Fruit fly (Drosophila melanogaster): ENCODE data around the gene oxt.

- no peak for TF ChIP-seq Snoo (tag; optimal IDR thresholded peaks at IDR 0.05)
- no peak for TF ChIP-seq CG14655 (GFP tag; optimal IDR thresholded peaks at IDR 0.05)
- no peak for TF ChIP-seq CG13204 (GFP tag; optimal IDR thresholded peaks at IDR 0.05)
- TF ChIP-seq EcR (GFP tag; optimal IDR thresholded peaks at IDR 0.05) = no peak
- TF ChIP-seq CG4496 (GFP tag; IDR thresholded peaks at IDR 0.05) = no peak
- no peak for TF ChIP-seq Pif1A (GFP tag; optimal IDR thresholded peaks at IDR 0.05)
- TF ChIP-seq CG8301 (tag; optimal IDR thresholded peaks at IDR 0.05) = no peak
- no peak; the same call in 1 of the 2 replicates for TF ChIP-seq CG32121 (GFP tag; IDR thresholded peaks at IDR 0.05)
- TF ChIP-seq CG10348 (GFP tag; IDR thresholded peaks at IDR 0.05) = no peak
These were observed 6.7 kb downstream of the oxt start for dm6 chr3L:2255775-2256174.
